Fruit fly (Drosophila melanogaster) whole organism, prepupa: ENCODE measurements around the gene sno.
A peak's percentile ranks its signal among the peaks of the same experiment; 100 is the strongest.

Experiments used
- Blimp-1 ChIP-seq: fragments of 200-800 bp; sonication (Bioruptor generic); optimal IDR thresholded peaks from 3 replicates; lab custom pipeline; 2017; ENCODE audit warnings: missing biosample characterization, missing genetic modification characterization, mild to moderate bottlenecking, moderate library complexity, missing genetic modification reagents
- CG10631 ChIP-seq: fragments of 200-800 bp; sonication (Bioruptor generic); optimal IDR thresholded peaks from 2 replicates; lab custom pipeline; 2016; ENCODE audit warnings: missing biosample characterization, missing genetic modification characterization
- CG10669 ChIP-seq: fragments of 200-800 bp; sonication (Bioruptor generic); optimal IDR thresholded peaks from 3 replicates; lab custom pipeline; 2018; ENCODE audit warnings: missing biosample characterization, mild to moderate bottlenecking, missing genetic modification characterization, moderate library complexity
- CG11762 ChIP-seq: fragments of 200-800 bp; sonication (Bioruptor generic); optimal IDR thresholded peaks from 3 replicates; lab custom pipeline; 2016; ENCODE audit warnings: missing biosample characterization, missing genetic modification characterization; ENCODE audit not compliant: insufficient read depth
- CG11902 ChIP-seq: fragments of 200-800 bp; sonication (Bioruptor generic); optimal IDR thresholded peaks from 3 replicates; lab custom pipeline; 2016; ENCODE audit warnings: missing biosample characterization, missing genetic modification characterization
- CG1621 ChIP-seq: fragments of 200-800 bp; sonication (Bioruptor generic); optimal IDR thresholded peaks from 3 replicates; lab custom pipeline; 2018; ENCODE audit warnings: missing biosample characterization, mild to moderate bottlenecking, missing genetic modification characterization
- CG16779 ChIP-seq: fragments of 200-800 bp; sonication (Bioruptor generic); optimal IDR thresholded peaks from 3 replicates; lab custom pipeline; 2017; ENCODE audit warnings: missing biosample characterization, mild to moderate bottlenecking, missing genetic modification characterization
- CG3032 ChIP-seq: fragments of 200-800 bp; optimal IDR thresholded peaks from 2 replicates; lab custom pipeline; 2019; ENCODE audit warnings: missing biosample characterization, mild to moderate bottlenecking, missing genetic modification characterization, moderate library complexity
- CG31627 ChIP-seq: fragments of 200-800 bp; sonication (Bioruptor generic); optimal IDR thresholded peaks from 3 replicates; lab custom pipeline; 2016; ENCODE audit warnings: missing biosample characterization, missing genetic modification characterization
- CG32006 ChIP-seq: fragments of 200-800 bp; sonication (Bioruptor generic); optimal IDR thresholded peaks from 3 replicates; lab custom pipeline; 2017; ENCODE audit warnings: missing biosample characterization, mild to moderate bottlenecking, missing genetic modification characterization
- CG3919 ChIP-seq: fragments of 200-800 bp; sonication (Bioruptor generic); optimal IDR thresholded peaks from 3 replicates; lab custom pipeline; 2016; ENCODE audit warnings: missing biosample characterization, missing genetic modification characterization
- CG6163 ChIP-seq: fragments of 200-800 bp; sonication (Bioruptor generic); IDR thresholded peaks from 3 replicates; pipeline ENCODE4 v1.3.6; 2022; ENCODE audit warnings: missing biosample characterization, missing genetic modification characterization
- CG6276 ChIP-seq: fragments of 200-800 bp; sonication (Bioruptor generic); optimal IDR thresholded peaks from 2 replicates; lab custom pipeline; 2017; ENCODE audit warnings: missing biosample characterization, mild to moderate bottlenecking, missing genetic modification characterization
- CG6854 ChIP-seq: fragments of 200-800 bp; sonication (Bioruptor generic); optimal IDR thresholded peaks from 2 replicates; lab custom pipeline; 2017; ENCODE audit warnings: missing biosample characterization, mild to moderate bottlenecking, missing genetic modification characterization
- CG7368 ChIP-seq: fragments of 200-800 bp; sonication (Bioruptor generic); optimal IDR thresholded peaks from 3 replicates; lab custom pipeline; 2016; ENCODE audit warnings: missing biosample characterization, missing genetic modification characterization
- CG9139 ChIP-seq: fragments of 200-800 bp; sonication (Bioruptor generic); optimal IDR thresholded peaks from 3 replicates; lab custom pipeline; 2017; ENCODE audit warnings: missing biosample characterization, mild to moderate bottlenecking, missing genetic modification characterization
- Eip75B ChIP-seq: fragments of 200-800 bp; sonication (Bioruptor generic); optimal IDR thresholded peaks from 3 replicates; lab custom pipeline; 2016; ENCODE audit warnings: missing biosample characterization, missing genetic modification characterization
- Eip78C ChIP-seq: fragments of 200-800 bp; sonication (Bioruptor generic); peaks from one replicate; lab custom pipeline; 2016; ENCODE audit warnings: missing biosample characterization, missing genetic modification characterization
- Eip93F ChIP-seq: fragments of 200-800 bp; sonication (Bioruptor generic); optimal IDR thresholded peaks from 2 replicates; lab custom pipeline; 2016; ENCODE audit warnings: missing biosample characterization, mild to moderate bottlenecking, missing genetic modification characterization
- Ets21C ChIP-seq: fragments of 200-800 bp; sonication (Bioruptor generic); optimal IDR thresholded peaks from 3 replicates; lab custom pipeline; 2016; ENCODE audit warnings: missing biosample characterization, missing genetic modification characterization
- Hr38 ChIP-seq: sonication (Bioruptor generic); optimal IDR thresholded peaks from 2 replicates; lab custom pipeline; 2016; ENCODE audit warnings: missing biosample characterization, missing genetic modification characterization
- Hr39 ChIP-seq: fragments of 200-800 bp; sonication (Bioruptor generic); optimal IDR thresholded peaks from 2 replicates; lab custom pipeline; 2016; ENCODE audit warnings: missing biosample characterization, missing genetic modification characterization
- Hr4 ChIP-seq: fragments of 200-800 bp; sonication (Bioruptor generic); optimal IDR thresholded peaks from 3 replicates; lab custom pipeline; 2016; ENCODE audit warnings: missing biosample characterization, missing genetic modification characterization
- Lpt ChIP-seq: fragments of 200-800 bp; sonication (Bioruptor generic); optimal IDR thresholded peaks from 3 replicates; lab custom pipeline; 2016; ENCODE audit warnings: missing biosample characterization, missing genetic modification characterization
- Met ChIP-seq: fragments of 200-800 bp; sonication (Bioruptor generic); optimal IDR thresholded peaks from 3 replicates; lab custom pipeline; 2016; ENCODE audit warnings: missing biosample characterization, missing genetic modification characterization
- OdsH ChIP-seq: fragments of 200-800 bp; sonication (Bioruptor generic); optimal IDR thresholded peaks from 3 replicates; lab custom pipeline; 2016; ENCODE audit warnings: missing biosample characterization, missing genetic modification characterization
- Smox ChIP-seq: fragments of 200-800 bp; sonication (Bioruptor generic); optimal IDR thresholded peaks from 3 replicates; lab custom pipeline; 2016; ENCODE audit warnings: missing biosample characterization, missing genetic modification characterization
- Sox102F ChIP-seq: fragments of 200-800 bp; sonication (Bioruptor generic); optimal IDR thresholded peaks from 2 replicates; lab custom pipeline; 2016; ENCODE audit warnings: missing biosample characterization, mild to moderate bottlenecking, missing genetic modification characterization
- Sox15 ChIP-seq: fragments of 200-800 bp; sonication (Bioruptor generic); optimal IDR thresholded peaks from 3 replicates; lab custom pipeline; 2016; ENCODE audit warnings: missing biosample characterization, missing genetic modification characterization
- acj6 ChIP-seq: fragments of 200-800 bp; sonication (Bioruptor generic); optimal IDR thresholded peaks from 3 replicates; lab custom pipeline; 2016; ENCODE audit warnings: missing biosample characterization, missing genetic modification characterization
- cyc ChIP-seq: fragments of 200-800 bp; sonication (Bioruptor generic); optimal IDR thresholded peaks from 3 replicates; lab custom pipeline; 2016; ENCODE audit warnings: missing biosample characterization, missing genetic modification characterization
- dac ChIP-seq: fragments of 200-800 bp; sonication (Bioruptor generic); optimal IDR thresholded peaks from 2 replicates; lab custom pipeline; 2017; ENCODE audit warnings: missing biosample characterization, mild to moderate bottlenecking, missing genetic modification characterization
- dsx ChIP-seq: fragments of 200-800 bp; optimal IDR thresholded peaks from 3 replicates; lab custom pipeline; 2019; ENCODE audit warnings: missing biosample characterization, mild to moderate bottlenecking, missing genetic modification characterization, moderate library complexity; ENCODE audit not compliant: poor library complexity, severe bottlenecking
- eg ChIP-seq: fragments of 200-800 bp; sonication (Bioruptor generic); IDR thresholded peaks from 3 replicates; pipeline ENCODE4 v1.3.6; 2022; ENCODE audit warnings: missing biosample characterization, missing genetic modification characterization
- esn ChIP-seq: fragments of 200-800 bp; sonication (Bioruptor generic); optimal IDR thresholded peaks from 2 replicates; lab custom pipeline; 2016; ENCODE audit warnings: missing biosample characterization, mild to moderate bottlenecking, missing genetic modification characterization, moderate library complexity
- fd85E ChIP-seq: fragments of 200-800 bp; sonication (Bioruptor generic); optimal IDR thresholded peaks from 3 replicates; lab custom pipeline; 2016; ENCODE audit warnings: missing biosample characterization, missing genetic modification characterization
- lz ChIP-seq: fragments of 200-800 bp; sonication (Bioruptor generic); optimal IDR thresholded peaks from 3 replicates; lab custom pipeline; 2016; ENCODE audit warnings: missing biosample characterization, missing genetic modification characterization
- pdm3 ChIP-seq: fragments of 200-800 bp; sonication (Bioruptor generic); optimal IDR thresholded peaks from 3 replicates; lab custom pipeline; 2016; ENCODE audit warnings: missing biosample characterization, missing genetic modification characterization
- salr ChIP-seq, 2 experiments: fragments of 200-800 bp; sonication (Bioruptor generic); optimal IDR thresholded peaks; 3 replicates each; lab custom pipeline; 2016 to 2018; ENCODE audit warnings: missing biosample characterization in 2 of 2, missing genetic modification characterization in 2 of 2, mild to moderate bottlenecking in 1 of 2
- ss ChIP-seq, 2 experiments: fragments of 200-800 bp; sonication (Bioruptor generic); optimal IDR thresholded peaks; 2 replicates in 1 of 2; 3 replicates in 1 of 2; lab custom pipeline; 2017 to 2018; ENCODE audit warnings: mild to moderate bottlenecking in 2 of 2, missing biosample characterization in 2 of 2, missing genetic modification characterization in 2 of 2, moderate library complexity in 1 of 2
- svp ChIP-seq: fragments of 200-800 bp; sonication (Bioruptor generic); peaks from one replicate; lab custom pipeline; 2016; ENCODE audit warnings: missing biosample characterization, missing genetic modification characterization
- topi ChIP-seq: fragments of 200-800 bp; sonication (Bioruptor generic); optimal IDR thresholded peaks from 3 replicates; lab custom pipeline; 2016; ENCODE audit warnings: missing biosample characterization, missing genetic modification characterization
- vri ChIP-seq: fragments of 200-800 bp; sonication (Bioruptor generic); optimal IDR thresholded peaks from 3 replicates; lab custom pipeline; 2016; ENCODE audit warnings: missing biosample characterization, mild to moderate bottlenecking, missing genetic modification characterization

sno gene

dm6 chrX:13233811-13234737 is 22.6 kb upstream of the sno start (continued):
- TF ChIP-seq CG6276 (GFP tag; lab: Kevin White, UChicago) (peak; percentile 30), CG11762 (GFP tag; lab: Kevin White, UChicago) (peak; percentile 74), CG32006 (GFP tag; lab: Kevin White, UChicago) (peak; percentile 63), CG31627 (GFP tag; lab: Kevin White, UChicago) (peak; percentile 67), CG7368 (peak; percentile 71), Sox15 (GFP tag; lab: Kevin White, UChicago) (peak; percentile 60), lz (GFP tag; lab: Kevin White, UChicago) (peak; percentile 74), fd85E (GFP tag; lab: Kevin White, UChicago) (no peak), Eip93F (peak; percentile 39), CG6163 (peak; percentile 91), CG3919 (GFP tag; lab: Kevin White, UChicago) (peak; percentile 80), ss (GFP tag; optimal IDR thresholded peaks at IDR 0.05; lab: Kevin White, UChicago) (peak; percentile 92), Eip78C (GFP tag; lab: Kevin White, UChicago) (peak; percentile 96), Eip75B (peak; percentile 85), Hr4 (GFP tag; lab: Kevin White, UChicago) (peak; percentile 45), CG10669 (GFP tag; lab: Kevin White, UChicago) (peak; percentile 80), Ets21C (GFP tag; lab: Kevin White, UChicago) (peak; percentile 37), Smox (GFP tag; lab: Kevin White, UChicago) (peak; percentile 62), CG16779 (peak; percentile 68), CG11902 (peak; percentile 47), CG9139 (peak; percentile 88), salr (GFP tag; optimal IDR thresholded peaks at IDR 0.05; lab: Kevin White, UChicago) (peak; percentile 39 to 61), dsx (GFP tag; lab: Kevin White, UChicago) (peak; percentile 95), OdsH (GFP tag; lab: Kevin White, UChicago) (peak; percentile 76), dac (GFP tag; lab: Kevin White, UChicago) (no peak)

- TF ChIP-seq CG6276 (GFP tag; lab: Kevin White, UChicago) (peak; percentile 21), CG3032 (tag; lab: Kevin White, UChicago) (no peak), CG31627 (GFP tag; lab: Kevin White, UChicago) (no peak), vri (GFP tag; lab: Kevin White, UChicago) (no peak), CG11902 (no peak), Blimp-1 (GFP tag; lab: Kevin White, UChicago) (no peak), Lpt (GFP tag; lab: Kevin White, UChicago) (peak; percentile 5), fd85E (GFP tag; lab: Kevin White, UChicago) (no peak), Sox102F (no peak), CG10669 (GFP tag; lab: Kevin White, UChicago) (no peak), lz (GFP tag; lab: Kevin White, UChicago) (peak; percentile 7), cyc (GFP tag; lab: Kevin White, UChicago) (no peak), CG10631 (peak; percentile 20), CG16779 (no peak), CG3919 (GFP tag; lab: Kevin White, UChicago) (peak; percentile 14), Eip93F (no peak), CG7368 (no peak), Eip78C (GFP tag; lab: Kevin White, UChicago) (peak; percentile 61), acj6 (GFP tag; lab: Kevin White, UChicago) (peak; percentile 33), Met (GFP tag; lab: Kevin White, UChicago) (no peak), topi (GFP tag; lab: Kevin White, UChicago) (no peak), Hr39 (GFP tag; lab: Kevin White, UChicago) (no peak), eg (GFP tag; lab: Robert Waterston, UW) (peak; percentile 64), salr (GFP tag; optimal IDR thresholded peaks at IDR 0.05; lab: Kevin White, UChicago) (no peak), Ets21C (GFP tag; lab: Kevin White, UChicago) (no peak), OdsH (GFP tag; lab: Kevin White, UChicago) (peak; percentile 12), Hr38 (no peak), pdm3 (GFP tag; lab: Kevin White, UChicago) (peak; percentile 23), CG1621 (tag; lab: Kevin White, UChicago) (no peak), Smox (GFP tag; lab: Kevin White, UChicago) (no peak), esn (GFP tag; lab: Kevin White, UChicago) (no peak), CG32006 (GFP tag; lab: Kevin White, UChicago) (peak; percentile 68), svp (GFP tag; lab: Kevin White, UChicago) (peak; percentile 55), CG6854 (GFP tag; lab: Kevin White, UChicago) (no peak), CG11762 (GFP tag; lab: Kevin White, UChicago) (no peak)
These were observed 21.1 kb upstream of the sno start for dm6 chrX:13232406-13233195.
